Fruit fly (Drosophila melanogaster) whole organism, embryonic: ENCODE measurements around the gene Rbf.

ENCODE experiments used
- Bteb2 ChIP-seq: fragments of 200-800 bp; sonication (Bioruptor generic); optimal IDR thresholded peaks from 2 replicates; lab custom pipeline; 2016; ENCODE audit warnings: missing biosample characterization, missing genetic modification characterization
- CG10147 ChIP-seq: fragments of 200-800 bp; sonication (Bioruptor generic); optimal IDR thresholded peaks from 2 replicates; lab custom pipeline; 2019; ENCODE audit warnings: missing biosample characterization, mild to moderate bottlenecking, missing genetic modification characterization, moderate library complexity
- CG14050 ChIP-seq: fragments of 200-800 bp; sonication (Bioruptor generic); IDR thresholded peaks from 3 replicates; pipeline ENCODE4 v1.3.6; 2022; ENCODE audit warnings: missing biosample characterization, missing genetic modification characterization
- CG14965 ChIP-seq: fragments of 200-800 bp; sonication (Bioruptor generic); optimal IDR thresholded peaks from 2 replicates; lab custom pipeline; 2016; ENCODE audit warnings: missing biosample characterization, missing genetic modification characterization, borderline replicate concordance
- CG15073 ChIP-seq: fragments of 200-800 bp; sonication (Bioruptor generic); optimal IDR thresholded peaks from 2 replicates; lab custom pipeline; 2016; ENCODE audit warnings: missing biosample characterization, missing genetic modification characterization
- CG15696 ChIP-seq: fragments of 200-800 bp; sonication (Bioruptor generic); optimal IDR thresholded peaks from 2 replicates; lab custom pipeline; 2019; ENCODE audit warnings: missing biosample characterization, mild to moderate bottlenecking, missing genetic modification characterization, moderate library complexity
- CG17328 ChIP-seq: fragments of 200-800 bp; sonication (Bioruptor generic); IDR thresholded peaks from 2 replicates; pipeline ENCODE4 v1.3.6; 2022; ENCODE audit warnings: missing biosample characterization, missing genetic modification characterization
- CG17361 ChIP-seq: fragments of 200-800 bp; sonication (Bioruptor generic); IDR thresholded peaks from 3 replicates; pipeline ENCODE4 v1.3.6; 2022; ENCODE audit warnings: missing biosample characterization, missing genetic modification characterization
- CG17568 ChIP-seq: fragments of 200-800 bp; sonication (Bioruptor generic); optimal IDR thresholded peaks from 2 replicates; lab custom pipeline; 2018; ENCODE audit warnings: missing biosample characterization, mild to moderate bottlenecking, missing genetic modification characterization, moderate library complexity
- CG1832 ChIP-seq: fragments of 200-800 bp; sonication (Bioruptor generic); optimal IDR thresholded peaks from 2 replicates; lab custom pipeline; 2017; ENCODE audit warnings: missing biosample characterization, mild to moderate bottlenecking, missing genetic modification characterization, inconsistent platforms
- CG2875 ChIP-seq: fragments of 200-800 bp; sonication (Bioruptor generic); optimal IDR thresholded peaks from 2 replicates; lab custom pipeline; 2017; ENCODE audit warnings: missing biosample characterization, mild to moderate bottlenecking, missing genetic modification characterization, missing genetic modification reagents
- CG30020 ChIP-seq: fragments of 200-800 bp; optimal IDR thresholded peaks from 2 replicates; lab custom pipeline; 2019; ENCODE audit warnings: missing biosample characterization, mild to moderate bottlenecking, missing genetic modification characterization, moderate library complexity
- CG30403 ChIP-seq: fragments of 200-800 bp; sonication (Bioruptor generic); optimal IDR thresholded peaks from 3 replicates; lab custom pipeline; 2016; ENCODE audit warnings: missing biosample characterization, missing genetic modification characterization
- CG33213 ChIP-seq: fragments of 200-800 bp; sonication (Bioruptor generic); optimal IDR thresholded peaks from 3 replicates; lab custom pipeline; 2016; ENCODE audit warnings: missing biosample characterization, missing genetic modification characterization
- CG4360 ChIP-seq: fragments of 200-800 bp; sonication (Bioruptor generic); IDR thresholded peaks from 2 replicates; pipeline ENCODE4 v1.3.6; 2022; ENCODE audit warnings: missing biosample characterization, missing genetic modification characterization
- CG4404 ChIP-seq: fragments of 200-800 bp; sonication (Bioruptor generic); IDR thresholded peaks from 2 replicates; pipeline ENCODE4 v1.3.6; 2022; ENCODE audit warnings: missing biosample characterization, missing genetic modification characterization
- CG4820 ChIP-seq: fragments of 200-800 bp; sonication (Bioruptor generic); optimal IDR thresholded peaks from 3 replicates; lab custom pipeline; 2016; ENCODE audit warnings: missing biosample characterization, missing genetic modification characterization
- CG5245 ChIP-seq: fragments of 200-800 bp; sonication (Bioruptor generic); optimal IDR thresholded peaks from 3 replicates; lab custom pipeline; 2016; ENCODE audit warnings: missing biosample characterization, missing genetic modification characterization
- CG7745 ChIP-seq: fragments of 200-800 bp; sonication (Bioruptor generic); optimal IDR thresholded peaks from 2 replicates; lab custom pipeline; 2018; ENCODE audit warnings: missing biosample characterization, mild to moderate bottlenecking, missing genetic modification characterization, moderate library complexity
- Dip2 ChIP-seq: fragments of 200-800 bp; sonication (Bioruptor generic); IDR thresholded peaks from 2 replicates; pipeline ENCODE4 v1.3.6; 2022; ENCODE audit warnings: missing biosample characterization, missing genetic modification characterization
- E2f2 ChIP-seq: fragments of 200-800 bp; sonication (Bioruptor generic); IDR thresholded peaks from 2 replicates; pipeline ENCODE4 v1.3.6; 2022; ENCODE audit warnings: missing biosample characterization, missing genetic modification characterization
- HHEX ChIP-seq: fragments of 200-800 bp; sonication (Bioruptor generic); optimal IDR thresholded peaks from 3 replicates; lab custom pipeline; 2017; ENCODE audit warnings: missing biosample characterization, mild to moderate bottlenecking, missing genetic modification characterization, missing genetic modification reagents
- Hr3 ChIP-seq: fragments of 200-800 bp; sonication (Bioruptor generic); optimal IDR thresholded peaks from 3 replicates; lab custom pipeline; 2016; ENCODE audit warnings: missing biosample characterization, missing genetic modification characterization
- Jarid2 ChIP-seq: fragments of 200-800 bp; sonication (Bioruptor generic); optimal IDR thresholded peaks from 3 replicates; lab custom pipeline; 2017; ENCODE audit warnings: mild to moderate bottlenecking, missing biosample characterization, missing genetic modification reagents, missing genetic modification characterization
- Med ChIP-seq: fragments of 200-800 bp; sonication (Bioruptor generic); peaks from one replicate; lab custom pipeline; 2016; ENCODE audit warnings: missing biosample characterization, missing genetic modification characterization, mild to moderate bottlenecking, inconsistent platforms, moderate library complexity
- Mrtf ChIP-seq: fragments of 200-800 bp; sonication (Bioruptor generic); IDR thresholded peaks from 3 replicates; pipeline ENCODE4 v1.3.6; 2022; ENCODE audit warnings: missing biosample characterization, missing genetic modification characterization
- Oli ChIP-seq: fragments of 200-800 bp; sonication (Bioruptor generic); optimal IDR thresholded peaks from 2 replicates; lab custom pipeline; 2018; ENCODE audit warnings: missing biosample characterization, mild to moderate bottlenecking, missing genetic modification characterization, moderate library complexity
- Poxn ChIP-seq: fragments of 200-800 bp; sonication (Bioruptor generic); IDR thresholded peaks from 2 replicates; pipeline ENCODE4 v1.3.6; 2022; ENCODE audit warnings: missing biosample characterization, missing genetic modification characterization
- Ssrp ChIP-seq: fragments of 200-800 bp; sonication (Bioruptor generic); optimal IDR thresholded peaks from 2 replicates; lab custom pipeline; 2018; ENCODE audit warnings: missing biosample characterization, mild to moderate bottlenecking, missing genetic modification characterization, moderate library complexity
- Taf1 ChIP-seq: fragments of 200-800 bp; sonication (Bioruptor generic); IDR thresholded peaks from 2 replicates; pipeline ENCODE4 v1.3.6; 2022; ENCODE audit warnings: missing biosample characterization, missing genetic modification characterization
- ap ChIP-seq: fragments of 200-800 bp; sonication (Bioruptor generic); IDR thresholded peaks from 2 replicates; pipeline ENCODE4 v1.3.6; 2022; ENCODE audit warnings: missing biosample characterization, missing genetic modification characterization
- bsh ChIP-seq, 2 experiments: fragments of 200-800 bp; sonication (Bioruptor generic); optimal IDR thresholded peaks; 2 replicates each; lab custom pipeline; 2017 to 2018; ENCODE audit warnings: mild to moderate bottlenecking in 2 of 2, missing biosample characterization in 2 of 2, missing genetic modification characterization in 2 of 2, moderate library complexity in 1 of 2
- chn ChIP-seq: fragments of 200-800 bp; sonication (Bioruptor generic); optimal IDR thresholded peaks from 2 replicates; lab custom pipeline; 2016; ENCODE audit warnings: missing biosample characterization, missing genetic modification characterization
- ci ChIP-seq: fragments of 200-800 bp; sonication (Bioruptor generic); IDR thresholded peaks from 3 replicates; pipeline ENCODE4 v1.3.6; 2022; ENCODE audit warnings: missing biosample characterization, missing genetic modification characterization
- croc ChIP-seq: fragments of 200-800 bp; sonication (Bioruptor generic); conservative IDR thresholded peaks from 3 replicates; pipeline ENCODE4 v1.3.6; 2022; ENCODE audit warnings: missing biosample characterization, missing genetic modification characterization
- danr ChIP-seq: fragments of 200-800 bp; sonication (Bioruptor generic); IDR thresholded peaks from 2 replicates; pipeline ENCODE4 v1.3.6; 2022; ENCODE audit warnings: missing biosample characterization, missing genetic modification characterization
- eve ChIP-seq, 2 experiments: fragments of >200 bp; optimal IDR thresholded peaks; 2 replicates each; lab custom pipeline; 2017; ENCODE audit warnings: missing biosample characterization in 2 of 2, missing genetic modification characterization in 2 of 2
- gcm2 ChIP-seq: fragments of 200-800 bp; sonication (Bioruptor generic); optimal IDR thresholded peaks from 2 replicates; lab custom pipeline; 2016; ENCODE audit warnings: missing biosample characterization, missing genetic modification characterization
- gfzf ChIP-seq: fragments of 200-800 bp; sonication (Bioruptor generic); optimal IDR thresholded peaks from 2 replicates; lab custom pipeline; 2016; ENCODE audit warnings: missing biosample characterization, mild to moderate bottlenecking, missing genetic modification characterization, moderate library complexity
- kah ChIP-seq: fragments of 200-800 bp; sonication (Bioruptor generic); optimal IDR thresholded peaks from 2 replicates; lab custom pipeline; 2018; ENCODE audit warnings: missing biosample characterization, mild to moderate bottlenecking, missing genetic modification characterization
- lab ChIP-seq: fragments of 200-800 bp; sonication (Bioruptor generic); optimal IDR thresholded peaks from 3 replicates; lab custom pipeline; 2017; ENCODE audit warnings: missing biosample characterization, missing genetic modification characterization, mild to moderate bottlenecking, moderate library complexity, missing genetic modification reagents
- nom ChIP-seq: fragments of 200-800 bp; sonication (Bioruptor generic); optimal IDR thresholded peaks from 2 replicates; lab custom pipeline; 2017; ENCODE audit warnings: missing biosample characterization, missing genetic modification characterization, mild to moderate bottlenecking, moderate library complexity, missing genetic modification reagents
- peb ChIP-seq: fragments of 200-800 bp; sonication (Bioruptor generic); IDR thresholded peaks from 2 replicates; pipeline ENCODE4 v1.3.6; 2022; ENCODE audit warnings: missing biosample characterization, missing genetic modification characterization
- pum ChIP-seq: fragments of 200-800 bp; sonication (Bioruptor generic); optimal IDR thresholded peaks from 2 replicates; lab custom pipeline; 2016; ENCODE audit warnings: missing biosample characterization, missing genetic modification characterization
- repo ChIP-seq: fragments of 200-800 bp; sonication (Bioruptor generic); optimal IDR thresholded peaks from 2 replicates; lab custom pipeline; 2016; ENCODE audit warnings: missing biosample characterization, missing genetic modification characterization
- sc ChIP-seq, 3 experiments: fragments of >200 bp in 2 of 3; fragments of 200-800 bp in 1 of 3; sonication (Bioruptor generic) in 1 of 3; optimal IDR thresholded peaks; 2 replicates in 2 of 3; 3 replicates in 1 of 3; lab custom pipeline; 2017; ENCODE audit warnings: mild to moderate bottlenecking in 1 of 3, missing biosample characterization in 1 of 3, missing genetic modification characterization in 1 of 3, missing genetic modification reagents in 1 of 3
- sim ChIP-seq: fragments of 200-800 bp; sonication (Bioruptor generic); IDR thresholded peaks from 2 replicates; pipeline ENCODE4 v1.3.6; 2022; ENCODE audit warnings: missing biosample characterization, missing genetic modification characterization
- tap ChIP-seq: fragments of 200-800 bp; optimal IDR thresholded peaks from 3 replicates; lab custom pipeline; 2019; ENCODE audit warnings: missing biosample characterization, mild to moderate bottlenecking, missing genetic modification characterization, moderate library complexity
- tgo ChIP-seq: fragments of 200-800 bp; sonication (Bioruptor generic); IDR thresholded peaks from 3 replicates; pipeline ENCODE4 v1.3.6; 2022; ENCODE audit warnings: missing biosample characterization, missing genetic modification characterization
- usp ChIP-seq: fragments of >200 bp; optimal IDR thresholded peaks from 2 replicates; lab custom pipeline; 2017; ENCODE audit warnings: missing biosample characterization, missing genetic modification characterization

Gene Rbf

dm6 chrX:758892-759621, 42.2 kb downstream of the Rbf start, which contains the start of gene CG5273 (continued):
- TF ChIP-seq tgo (GFP tag; lab: Robert Waterston, UW) (no peak), tap (peak; percentile 6), chn (GFP tag; lab: Kevin White, UChicago) (no peak), CG15696 (tag; lab: Kevin White, UChicago) (peak; percentile 14), CG30403 (GFP tag; lab: Kevin White, UChicago) (no peak), gcm2 (GFP tag; lab: Kevin White, UChicago) (no peak), CG33213 (GFP tag; lab: Kevin White, UChicago) (peak; percentile 85), HHEX (GFP tag; lab: Kevin White, UChicago) (no peak), Med (GFP tag; lab: Kevin White, UChicago) (peak; percentile 93), CG30020 (tag; lab: Kevin White, UChicago) (no peak), CG7745 (tag; lab: Kevin White, UChicago) (peak; percentile 68), usp (no peak), CG15073 (no peak), CG4360 (GFP tag; lab: Robert Waterston, UW) (no peak), gfzf (GFP tag; lab: Kevin White, UChicago) (peak; percentile 98), ci (peak; percentile 44; the same call in 2 of the 3 replicates), Taf1 (GFP tag; lab: Robert Waterston, UW) (no peak), Hr3 (no peak), Ssrp (tag; lab: Kevin White, UChicago) (no peak), croc (GFP tag; lab: Robert Waterston, UW) (no peak), Jarid2 (GFP tag; lab: Kevin White, UChicago) (peak; percentile 13), CG4404 (no peak), ap (no peak), bsh (GFP tag; optimal IDR thresholded peaks at IDR 0.05; lab: Kevin White, UChicago) (no peak), Dip2 (GFP tag; lab: Robert Waterston, UW) (no peak), CG1832 (GFP tag; lab: Kevin White, UChicago) (no peak), E2f2 (GFP tag; lab: Robert Waterston, UW) (peak; percentile 51), CG17568 (GFP tag; lab: Kevin White, UChicago) (no peak), nom (peak; percentile 37), CG5245 (no peak), kah (GFP tag; lab: Kevin White, UChicago) (peak; percentile 48), eve (GFP tag; optimal IDR thresholded peaks at IDR 0.05; lab: Kevin White, UChicago) (no peak), pum (GFP tag; lab: Kevin White, UChicago) (no peak), Bteb2 (GFP tag; lab: Kevin White, UChicago) (no peak), CG4820 (GFP tag; lab: Kevin White, UChicago) (no peak)
- TF ChIP-seq, all 482 proteins: peak for 188

DNA sequence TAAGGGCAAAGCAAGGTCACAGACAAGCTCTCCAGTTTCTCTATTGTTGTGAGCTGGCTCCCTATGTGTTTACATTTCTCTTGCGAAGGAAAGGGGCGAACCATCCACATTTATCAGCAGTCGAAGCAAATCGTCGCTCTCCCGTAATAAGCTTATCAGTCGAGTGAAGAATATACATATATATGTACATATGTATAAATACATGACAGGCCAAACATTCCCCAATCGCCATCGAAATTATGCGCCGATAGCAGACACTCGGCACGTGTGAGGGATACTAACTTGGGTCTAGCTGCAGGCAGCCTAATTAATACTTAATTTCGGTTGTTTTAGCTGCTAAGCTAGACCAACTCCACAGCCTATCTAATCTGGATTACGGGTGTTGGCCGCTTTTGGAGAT, 44.4 kb downstream of the Rbf start:
- TF ChIP-seq Oli (tag; lab: Kevin White, UChicago) = no peak
- TF ChIP-seq CG14965 (GFP tag; lab: Kevin White, UChicago) = no peak
- no peak for TF ChIP-seq Mrtf (GFP tag; lab: Robert Waterston, UW)
- TF ChIP-seq sim (GFP tag; lab: Robert Waterston, UW) = no peak
- TF ChIP-seq lab (GFP tag; lab: Kevin White, UChicago) = peak; percentile 12
- no peak for TF ChIP-seq ci
- no peak for TF ChIP-seq CG15696 (tag; lab: Kevin White, UChicago)
- TF ChIP-seq sc (optimal IDR thresholded peaks at IDR 0.05; lab: Kevin White, UChicago) = no peak
- no peak for TF ChIP-seq sc (GFP tag; optimal IDR thresholded peaks at IDR 0.05; lab: Kevin White, UChicago)
- TF ChIP-seq CG17361 (GFP tag; lab: Robert Waterston, UW) = no peak
- TF ChIP-seq danr = no peak
- TF ChIP-seq peb (GFP tag; lab: Robert Waterston, UW) = no peak
- TF ChIP-seq Poxn (GFP tag; lab: Robert Waterston, UW) = no peak
- TF ChIP-seq CG2875 (GFP tag; lab: Kevin White, UChicago) = no peak
- no peak for TF ChIP-seq repo (GFP tag; lab: Kevin White, UChicago)
- no peak for TF ChIP-seq CG17328 (GFP tag; lab: Robert Waterston, UW)
- no peak for TF ChIP-seq CG14050 (GFP tag; lab: Robert Waterston, UW)
- TF ChIP-seq CG10147 (GFP tag; lab: Kevin White, UChicago) = no peak
- no peak for TF ChIP-seq gcm2 (GFP tag; lab: Kevin White, UChicago)
